Fruit fly (Drosophila melanogaster): ENCODE data around the gene gny.

The gny gene

DNA sequence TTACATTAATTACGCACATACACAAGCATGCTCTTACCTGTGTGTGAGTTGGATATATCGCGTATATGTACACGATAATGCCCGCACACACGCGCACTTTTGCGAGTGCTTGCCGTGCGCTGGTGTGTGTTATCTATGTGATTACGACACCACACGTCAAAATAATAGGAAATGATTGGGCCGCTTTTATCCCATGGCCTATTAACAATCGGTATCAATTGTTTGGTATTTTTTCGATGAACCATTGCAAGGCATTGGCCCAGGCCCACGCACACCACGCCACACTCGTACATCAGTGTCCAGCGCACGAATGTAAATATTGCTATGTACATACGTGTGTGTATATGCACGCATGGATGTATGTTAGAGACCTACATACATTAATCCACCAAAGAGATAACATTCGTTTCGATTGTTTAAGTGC, 45.0 kb upstream of the gny start (continued):
- TF ChIP-seq Hr78 (GFP tag; optimal IDR thresholded peaks at IDR 0.05), result peak in 1 of 2 experiments; percentile 51
- peak; percentile 30 for TF ChIP-seq CG7786 (GFP tag; optimal IDR thresholded peaks at IDR 0.05)
- TF ChIP-seq NC2β (GFP tag; optimal IDR thresholded peaks at IDR 0.05), result peak; percentile 55
- peak; percentile 49 for TF ChIP-seq CG31441 (GFP tag; IDR thresholded peaks at IDR 0.05)
- peak; percentile 97 for TF ChIP-seq CG10543 (GFP tag; optimal IDR thresholded peaks at IDR 0.05)
- peak; percentile 54 for TF ChIP-seq D19B (GFP tag; optimal IDR thresholded peaks at IDR 0.05)
- no peak for TF ChIP-seq CG14965 (GFP tag; optimal IDR thresholded peaks at IDR 0.05; ENCODE audit: borderline replicate concordance)
- peak; percentile 35 for TF ChIP-seq nmo (GFP tag; optimal IDR thresholded peaks at IDR 0.05)
- no peak for TF ChIP-seq tio (GFP tag; optimal IDR thresholded peaks at IDR 0.05)
- peak; percentile 58 for TF ChIP-seq pzg (GFP tag; optimal IDR thresholded peaks at IDR 0.05)
- peak; percentile 87 for TF ChIP-seq sug (tag; optimal IDR thresholded peaks at IDR 0.05)
- TF ChIP-seq lilli (GFP tag; optimal IDR thresholded peaks at IDR 0.05), result peak; percentile 51
- no peak for TF ChIP-seq z (GFP tag; IDR thresholded peaks at IDR 0.05)
- peak; percentile 47 for TF ChIP-seq CG7556 (GFP tag; optimal IDR thresholded peaks at IDR 0.05)
- TF ChIP-seq Taf1 (GFP tag; IDR thresholded peaks at IDR 0.05), result 0 out of 2 replicates have a peak, but pooled peaks have one; percentile 24
- TF ChIP-seq Rfx (GFP tag; IDR thresholded peaks at IDR 0.05), result peak; percentile 75
- peak; percentile 96 for TF ChIP-seq CG30020 (tag; optimal IDR thresholded peaks at IDR 0.05)
- TF ChIP-seq CG4707 (GFP tag; optimal IDR thresholded peaks at IDR 0.05), result peak; percentile 65
- TF ChIP-seq CG10321 (GFP tag; IDR thresholded peaks at IDR 0.05), result no peak
- TF ChIP-seq Camta (GFP tag; optimal IDR thresholded peaks at IDR 0.05), result peak; percentile 36
- TF ChIP-seq grau (tag; optimal IDR thresholded peaks at IDR 0.05), result peak; percentile 62
- no peak for TF ChIP-seq Hmx (GFP tag; optimal IDR thresholded peaks at IDR 0.05)
- TF ChIP-seq ash1 (GFP tag; optimal IDR thresholded peaks at IDR 0.05), result peak; percentile 40
- peak; percentile 88 for TF ChIP-seq CG4328 (GFP tag; optimal IDR thresholded peaks at IDR 0.05)
- TF ChIP-seq mirr (GFP tag; optimal IDR thresholded peaks at IDR 0.05), result peak; percentile 99
- TF ChIP-seq Hand (GFP tag; optimal IDR thresholded peaks at IDR 0.05), result peak; percentile 20
- TF ChIP-seq vvl (GFP tag; IDR thresholded peaks at IDR 0.05), result peak; percentile 93
- no peak for TF ChIP-seq CG8478 (optimal IDR thresholded peaks at IDR 0.05)
- no peak for TF ChIP-seq Drgx (GFP tag; IDR thresholded peaks at IDR 0.05)
- peak; percentile 67 for TF ChIP-seq Side (GFP tag; optimal IDR thresholded peaks at IDR 0.05)
- TF ChIP-seq zfh2 (GFP tag; optimal IDR thresholded peaks at IDR 0.05), result peak; percentile 47
- TF ChIP-seq CG2889 (GFP tag; IDR thresholded peaks at IDR 0.05), result no peak
- TF ChIP-seq YL-1 (GFP tag; optimal IDR thresholded peaks at IDR 0.05), result peak; percentile 88
- peak in 1 of 2 experiments; percentile 43 for TF ChIP-seq insv (GFP tag; optimal IDR thresholded peaks at IDR 0.05)
- no peak for TF ChIP-seq Ravus (GFP tag; IDR thresholded peaks at IDR 0.05)
- peak; percentile 50; the same call in 2 of the 3 replicates for TF ChIP-seq CG17361 (GFP tag; IDR thresholded peaks at IDR 0.05)
- no peak for TF ChIP-seq trh (GFP tag; optimal IDR thresholded peaks at IDR 0.05)
- no peak for TF ChIP-seq CG10565 (GFP tag; optimal IDR thresholded peaks at IDR 0.05)
- TF ChIP-seq zen (tag; optimal IDR thresholded peaks at IDR 0.05), result peak; percentile 29
- TF ChIP-seq CG13424 (tag; optimal IDR thresholded peaks at IDR 0.05), result peak; percentile 56
- TF ChIP-seq CG18262 (tag; optimal IDR thresholded peaks at IDR 0.05), result peak; percentile 41
- peak; percentile 13 for TF ChIP-seq CG3995 (GFP tag; optimal IDR thresholded peaks at IDR 0.05)
- peak; percentile 74 for TF ChIP-seq Bgb (GFP tag; IDR thresholded peaks at IDR 0.05; ENCODE audit: partially characterized antibody)
- TF ChIP-seq Ada2b (GFP tag; IDR thresholded peaks at IDR 0.05), result no peak
- TF ChIP-seq CG30403 (GFP tag; optimal IDR thresholded peaks at IDR 0.05), result peak; percentile 13
- peak; percentile 12; the same call in 1 of the 3 replicates for TF ChIP-seq knrl (GFP tag; IDR thresholded peaks at IDR 0.05; ENCODE audit: partially characterized antibody)
- peak; percentile 11 for TF ChIP-seq HmgD (GFP tag; optimal IDR thresholded peaks at IDR 0.05)
- TF ChIP-seq Deaf1 (tag; optimal IDR thresholded peaks at IDR 0.05), result peak; percentile 40
- peak; percentile 50 for TF ChIP-seq mam (GFP tag; optimal IDR thresholded peaks at IDR 0.05)
- peak; percentile 76 for TF ChIP-seq sqz (GFP tag; optimal IDR thresholded peaks at IDR 0.05)
- TF ChIP-seq CG6854 (GFP tag; optimal IDR thresholded peaks at IDR 0.05), result peak; percentile 71
